Worm (Caenorhabditis elegans) whole organism, young adult: ENCODE measurements around the gene F38B7.3.

ENCODE experiments used
- akir-1 ChIP-seq: fragments of 200-800 bp; sonication (Bioruptor generic); optimal IDR thresholded peaks from 2 replicates; lab custom pipeline; 2018; ENCODE audit warnings: mild to moderate bottlenecking, missing genetic modification characterization, moderate library complexity, missing compliant biosample characterization
- athp-1 ChIP-seq: sonication (generic microtip); optimal IDR thresholded peaks from 2 replicates; lab custom pipeline; 2017; ENCODE audit warnings: mild to moderate bottlenecking, missing genetic modification characterization, missing compliant biosample characterization
- lin-35 ChIP-seq, 3 experiments: fragments of 150-350 bp in 2 of 3; sonication (generic microtip) in 1 of 3; optimal IDR thresholded peaks; 2 replicates each; lab custom pipeline; 2014 to 2018; ENCODE audit warnings: missing biosample characterization in 3 of 3, missing genetic modification characterization in 3 of 3, missing genetic modification reagents in 3 of 3
- rpc-1 ChIP-seq, 2 experiments: fragments of 150-350 bp in 1 of 2; sonication (generic microtip) in 1 of 2; optimal IDR thresholded peaks; 2 replicates each; lab custom pipeline; 2014 to 2018; ENCODE audit warnings: missing biosample characterization in 1 of 2, missing genetic modification characterization in 1 of 2, missing genetic modification reagents in 1 of 2, missing genotype in 1 of 2

DNA sequence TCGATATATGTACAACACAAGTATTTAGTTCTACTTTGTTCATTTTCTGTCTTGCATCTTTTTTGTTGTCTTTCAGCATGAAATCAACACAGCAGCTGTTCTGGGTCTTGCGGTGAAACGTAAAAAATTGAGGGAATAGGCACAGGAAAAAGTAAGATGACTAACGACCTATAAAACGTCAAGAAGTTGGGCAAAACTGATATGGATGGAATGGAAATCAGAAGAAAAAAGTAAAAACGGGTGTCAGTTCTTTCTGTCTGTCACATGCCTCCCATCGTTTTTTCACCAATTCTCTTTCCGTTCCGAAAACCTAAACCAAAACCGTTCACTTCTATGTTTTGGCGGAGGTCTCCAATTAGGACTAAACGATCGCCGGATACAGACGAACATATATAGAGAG, 47.9 kb upstream of the F38B7.3 start:
- no peak for TF ChIP-seq athp-1 (tag; lab: Kevin White, UChicago)
- TF ChIP-seq lin-35 (GFP tag; optimal IDR thresholded peaks at IDR 0.05; lab: Kevin White, UChicago) = no peak
- no peak for TF ChIP-seq rpc-1 (optimal IDR thresholded peaks at IDR 0.05; lab: Kevin White, UChicago)
- no peak for TF ChIP-seq rpc-1 (tag; optimal IDR thresholded peaks at IDR 0.05; lab: Kevin White, UChicago)
- no peak for TF ChIP-seq akir-1 (GFP tag; lab: Kevin White, UChicago)
